Worm (Caenorhabditis elegans): ENCODE results near the gene ZK1098.3.

DNA sequence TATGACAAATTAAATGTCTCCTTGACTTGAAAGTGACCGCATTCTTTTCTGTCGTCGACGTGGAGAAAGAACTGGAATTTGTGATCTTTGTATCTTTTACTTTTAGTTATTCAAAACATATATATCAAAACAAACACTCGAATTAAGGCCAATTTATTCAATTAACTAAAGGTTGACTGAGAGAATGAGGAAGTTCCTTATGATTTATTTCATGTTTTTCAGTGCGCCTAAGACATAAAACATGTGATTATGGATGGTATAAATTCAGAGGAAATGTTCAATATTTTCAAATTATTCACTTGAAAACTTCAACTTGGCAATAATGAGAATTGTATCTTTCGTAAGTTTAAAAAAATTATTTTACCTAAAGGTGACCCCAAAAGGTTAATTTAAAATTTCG is 24.9 kb downstream of the ZK1098.3 start, which contains the start of gene F55H2.8:
- TF ChIP-seq mdl-1 (tag; optimal IDR thresholded peaks at IDR 0.05) (no peak), egl-27 (tag; optimal IDR thresholded peaks at IDR 0.05) (no peak), pqm-1 (tag; optimal IDR thresholded peaks at IDR 0.05) (no peak), ama-1 (optimal IDR thresholded peaks at IDR 0.05) (no peak), pha-4 (tag; optimal IDR thresholded peaks at IDR 0.05) (no peak), nhr-77 (tag; optimal IDR thresholded peaks at IDR 0.05) (no peak), aly-2 (tag; optimal IDR thresholded peaks at IDR 0.05) (no peak), ztf-11 (tag; optimal IDR thresholded peaks at IDR 0.05) (no peak), nhr-23 (tag; optimal IDR thresholded peaks at IDR 0.05) (peak; percentile 17), fkh-10 (GFP tag; optimal IDR thresholded peaks at IDR 0.05) (no peak), tbx-2 (tag; optimal IDR thresholded peaks at IDR 0.05) (no peak), nhr-28 (tag; optimal IDR thresholded peaks at IDR 0.05) (no peak), nhr-237 (tag; optimal IDR thresholded peaks at IDR 0.05) (no peak)

Data from whole organism, L3 larva.